Worm (Caenorhabditis elegans): ENCODE data around the gene sfxn-1.2.

Gene sfxn-1.2

DNA sequence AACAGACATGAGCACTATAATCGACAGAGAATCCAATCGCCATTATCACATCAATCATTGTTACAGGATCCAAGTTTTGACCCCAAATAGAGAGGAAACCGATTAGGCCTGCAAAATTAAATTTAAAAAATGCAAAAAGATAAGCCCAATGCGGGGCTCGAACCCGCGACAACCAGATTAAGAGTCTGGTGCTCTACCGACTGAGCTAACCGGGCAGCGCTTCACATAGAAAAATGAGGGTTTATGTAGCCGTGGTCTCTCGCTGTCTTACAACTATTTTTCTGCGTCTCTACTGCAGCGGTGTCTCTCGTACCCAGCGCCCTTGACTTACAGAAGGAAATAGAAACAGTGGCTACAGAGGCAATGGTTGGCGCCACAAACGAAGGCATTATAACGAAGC is 28.2 kb upstream of the sfxn-1.2 start:
- TF ChIP-seq B0019.2 (GFP tag; conservative IDR thresholded peaks at IDR 0.05) (no peak), tbx-9 (tag; optimal IDR thresholded peaks at IDR 0.05; ENCODE audit: borderline replicate concordance) (no peak), attf-6 (GFP tag; IDR thresholded peaks at IDR 0.05) (0 out of 2 replicates have a peak, but pooled peaks have one; percentile 22), F10E7.11 (tag; optimal IDR thresholded peaks at IDR 0.05) (no peak), mes-4 (tag; optimal IDR thresholded peaks at IDR 0.05) (peak; percentile 36), nfya-2 (GFP tag; IDR thresholded peaks at IDR 0.05) (no peak), die-1 (tag; optimal IDR thresholded peaks at IDR 0.05) (peak; percentile 88), snpc-4 (GFP tag; optimal IDR thresholded peaks at IDR 0.05) (peak; percentile 36), snpc-4 (tag; optimal IDR thresholded peaks at IDR 0.05) (peak; percentile 10 to 83 (median 71)), ztf-26 (tag; optimal IDR thresholded peaks at IDR 0.05) (no peak), egl-44 (GFP tag; IDR thresholded peaks at IDR 0.05) (peak; percentile 68; the same call in 1 of the 2 replicates), chd-7 (tag; optimal IDR thresholded peaks at IDR 0.05) (peak; percentile 44), Y53G8AR.9 (GFP tag; conservative IDR thresholded peaks at IDR 0.05) (no peak), nfya-1 (tag; optimal IDR thresholded peaks at IDR 0.05; ENCODE audit: borderline replicate concordance, insufficient read depth) (no peak), nhr-179 (tag; optimal IDR thresholded peaks at IDR 0.05) (no peak), K11D2.4 (GFP tag; IDR thresholded peaks at IDR 0.05) (0 out of 2 replicates have a peak, but pooled peaks have one; percentile 46), Y67H2A.10 (GFP tag; conservative IDR thresholded peaks at IDR 0.05) (no peak), pha-4 (tag; optimal IDR thresholded peaks at IDR 0.05) (no peak), lsy-27 (tag; optimal IDR thresholded peaks at IDR 0.05; ENCODE audit: borderline replicate concordance, insufficient read depth) (no peak), C06A6.2 (GFP tag; conservative IDR thresholded peaks at IDR 0.05) (no peak), F55B11.4 (tag; optimal IDR thresholded peaks at IDR 0.05; ENCODE audit: borderline replicate concordance, insufficient read depth) (no peak), dox-1 (GFP tag; IDR thresholded peaks at IDR 0.05) (peak; percentile 73), lin-54 (GFP tag; optimal IDR thresholded peaks at IDR 0.05) (peak; percentile 53), zfh-2 (GFP tag; conservative IDR thresholded peaks at IDR 0.05) (0 out of 2 replicates have a peak, but pooled peaks have one; percentile 19), aptf-3 (GFP tag; IDR thresholded peaks at IDR 0.05) (no peak), Y53F4B.3 (GFP tag; IDR thresholded peaks at IDR 0.05) (0 out of 2 replicates have a peak, but pooled peaks have one; percentile 25), ceh-27 (GFP tag; optimal IDR thresholded peaks at IDR 0.05) (peak; percentile 19), bed-1 (GFP tag; IDR thresholded peaks at IDR 0.05) (no peak), F39B2.1 (GFP tag; IDR thresholded peaks at IDR 0.05) (no peak), ZK185.1 (tag; optimal IDR thresholded peaks at IDR 0.05; ENCODE audit: poor library complexity, severe bottlenecking) (peak; percentile 85), F52B5.7 (tag; optimal IDR thresholded peaks at IDR 0.05) (no peak), ets-4 (GFP tag; optimal IDR thresholded peaks at IDR 0.05) (no peak), B0035.1 (tag; optimal IDR thresholded peaks at IDR 0.05) (no peak), ama-1 (optimal IDR thresholded peaks at IDR 0.05) (no peak), ama-1 (GFP tag; optimal IDR thresholded peaks at IDR 0.05) (peak in 1 of 2 experiments; percentile 75), mel-28 (tag; optimal IDR thresholded peaks at IDR 0.05; ENCODE audit: borderline replicate concordance) (no peak), sptf-2 (GFP tag; optimal IDR thresholded peaks at IDR 0.05) (no peak), zim-3 (tag; optimal IDR thresholded peaks at IDR 0.05) (no peak), ccch-3 (GFP tag; optimal IDR thresholded peaks at IDR 0.05) (no peak), nfyb-1 (GFP tag; IDR thresholded peaks at IDR 0.05) (peak; percentile 68), nhr-120 (GFP tag; IDR thresholded peaks at IDR 0.05) (no peak), madf-3 (GFP tag; IDR thresholded peaks at IDR 0.05) (no peak), hmg-1.2 (GFP tag; IDR thresholded peaks at IDR 0.05) (peak; percentile 86), F57C9.4 (tag; optimal IDR thresholded peaks at IDR 0.05) (no peak), tlf-1 (GFP tag; optimal IDR thresholded peaks at IDR 0.05) (no peak), pbrm-1 (GFP tag; IDR thresholded peaks at IDR 0.05) (peak; percentile 72), let-607 (tag; optimal IDR thresholded peaks at IDR 0.05) (peak in 1 of 2 experiments; percentile 33), egrh-3 (GFP tag; IDR thresholded peaks at IDR 0.05) (no peak; the same call in 1 of the 2 replicates)

Measured in whole organism, young adult.